Worm (Caenorhabditis elegans): ENCODE data around the gene col-178.

DNA sequence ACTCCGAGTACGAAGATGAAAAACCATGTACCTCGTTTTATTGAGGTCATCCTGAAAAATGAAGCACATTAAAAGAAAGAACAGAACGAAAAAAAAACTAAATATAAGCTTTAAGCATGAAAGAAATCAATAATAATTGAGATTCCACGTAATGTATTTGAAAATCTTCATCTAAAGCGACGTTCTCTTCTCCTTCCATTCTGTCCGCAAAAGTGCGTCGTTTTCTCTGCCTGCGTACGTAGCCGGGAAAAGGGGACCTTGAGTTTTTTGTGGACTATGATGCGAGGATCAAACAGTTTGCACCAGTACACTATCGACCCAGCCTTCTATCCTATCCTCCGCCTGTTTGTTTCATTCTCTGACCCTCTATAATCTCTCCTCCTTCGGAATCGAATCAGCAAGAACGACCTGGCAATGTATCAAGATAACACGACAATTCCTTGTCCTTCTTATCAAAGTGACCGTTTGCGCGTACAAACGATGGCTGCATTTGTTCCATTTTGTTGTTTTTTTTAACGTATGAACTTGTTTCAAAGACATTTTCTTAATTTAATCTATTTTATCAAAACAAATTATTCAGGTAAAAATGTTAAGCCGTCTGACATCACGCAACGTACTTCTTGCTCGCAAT, 16.3 kb downstream of the col-178 start, which contains the start of the genes C34F6.7 and idh-2:
- TF ChIP-seq klf-2 (GFP tag; conservative IDR thresholded peaks at IDR 0.05): no peak
- TF ChIP-seq flt-1 (GFP tag; IDR thresholded peaks at IDR 0.05): no peak
- TF ChIP-seq med-1 (GFP tag; optimal IDR thresholded peaks at IDR 0.05; ENCODE audit: insufficient read depth): no peak
- TF ChIP-seq ztf-29 (GFP tag; IDR thresholded peaks at IDR 0.05): no peak
- no peak for TF ChIP-seq cog-1 (tag; optimal IDR thresholded peaks at IDR 0.05)
